Worm (Caenorhabditis elegans): ENCODE data around the gene exos-2.

ce11 chrIV:6419031-6419582, 3.8 kb downstream of the exos-2 start, which contains the start of the genes Y73B6BL.23 and htp-2:
- TF ChIP-seq unc-62 (GFP tag; optimal IDR thresholded peaks at IDR 0.05) (no peak), snpc-4 (tag; optimal IDR thresholded peaks at IDR 0.05) (no peak), nhr-77 (tag; optimal IDR thresholded peaks at IDR 0.05) (no peak), zag-1 (tag; optimal IDR thresholded peaks at IDR 0.05) (no peak)
